Worm (Caenorhabditis elegans) whole organism, L4 larva: ENCODE results near the gene C56C10.6.

Experiments
- F26F4.8 ChIP-seq: fragments of 200-800 bp; sonication (Bioruptor generic); conservative IDR thresholded peaks from 2 replicates; pipeline ENCODE4 v1.3.6; 2022; ENCODE audit warnings: missing genetic modification characterization, missing compliant biosample characterization
- T20F7.1 ChIP-seq: fragments of 200-800 bp; sonication (Bioruptor generic); optimal IDR thresholded peaks from 2 replicates; lab custom pipeline; 2018; ENCODE audit warnings: mild to moderate bottlenecking, missing genetic modification characterization, missing compliant biosample characterization
- T26A8.4 ChIP-seq: fragments of 200-800 bp; sonication (Bioruptor generic); IDR thresholded peaks from 2 replicates; pipeline ENCODE4 v1.3.6; 2022; ENCODE audit warnings: missing genetic modification characterization, missing compliant biosample characterization
- ZK337.2 ChIP-seq: fragments of 200-800 bp; sonication (Bioruptor generic); IDR thresholded peaks from 2 replicates; pipeline ENCODE4 v1.3.6; 2022; ENCODE audit warnings: missing genetic modification reagents, missing genetic modification characterization, missing compliant biosample characterization
- ZK546.5 ChIP-seq, 2 experiments: sonication (generic microtip); optimal IDR thresholded peaks; 2 replicates each; lab custom pipeline; 2017; ENCODE audit warnings: missing biosample characterization in 2 of 2, missing genetic modification characterization in 2 of 2
- aly-2 ChIP-seq: sonication (generic microtip); optimal IDR thresholded peaks from 2 replicates; lab custom pipeline; 2018; ENCODE audit warnings: missing biosample characterization, missing genetic modification characterization
- ama-1 ChIP-seq: fragments of 150-350 bp; optimal IDR thresholded peaks from 2 replicates; lab custom pipeline; 2014; ENCODE audit warnings: inconsistent platforms, mixed read lengths
- attf-4 ChIP-seq: sonication (generic microtip); optimal IDR thresholded peaks from 3 replicates; lab custom pipeline; 2017; ENCODE audit warnings: missing biosample characterization, missing genetic modification characterization
- ceh-20 ChIP-seq: fragments of 200-800 bp; sonication (Bioruptor generic); IDR thresholded peaks from 2 replicates; pipeline ENCODE4 v1.3.6; 2022; ENCODE audit warnings: missing genetic modification reagents, missing genetic modification characterization, missing compliant biosample characterization
- ceh-44 ChIP-seq: fragments of 200-800 bp; sonication (Bioruptor generic); IDR thresholded peaks from 2 replicates; pipeline ENCODE4 v1.3.6; 2022; ENCODE audit warnings: missing genetic modification reagents, missing genetic modification characterization, missing compliant biosample characterization
- ceh-62 ChIP-seq: sonication (generic microtip); optimal IDR thresholded peaks from 2 replicates; lab custom pipeline; 2017; ENCODE audit warnings: missing biosample characterization, missing genetic modification characterization
- cey-2 ChIP-seq: sonication (generic microtip); optimal IDR thresholded peaks from 3 replicates; lab custom pipeline; 2017; ENCODE audit warnings: missing genetic modification characterization, mild to moderate bottlenecking, missing compliant biosample characterization, antibody characterized with exemption, borderline replicate concordance; ENCODE audit not compliant: insufficient read depth
- daf-12 ChIP-seq: fragments of 150-350 bp; optimal IDR thresholded peaks from 2 replicates; lab custom pipeline; 2014; ENCODE audit warnings: missing biosample characterization, missing genetic modification reagents, missing genetic modification characterization
- daf-16 ChIP-seq, 3 experiments: sonication (generic microtip); optimal IDR thresholded peaks; 2 replicates each; lab custom pipeline; 2016 to 2017; ENCODE audit warnings: missing genetic modification characterization in 3 of 3, missing genetic modification reagents in 3 of 3, mild to moderate bottlenecking in 2 of 3, missing compliant biosample characterization in 2 of 3, missing biosample characterization in 1 of 3, moderate library complexity in 1 of 3
- daf-8 ChIP-seq: fragments of 200-800 bp; sonication (Bioruptor generic); IDR thresholded peaks from 2 replicates; pipeline ENCODE4 v1.3.6; 2022; ENCODE audit warnings: missing genetic modification characterization, missing compliant biosample characterization
- dmd-6 ChIP-seq: fragments of 200-800 bp; sonication (Bioruptor generic); IDR thresholded peaks from 2 replicates; pipeline ENCODE4 v1.3.6; 2022; ENCODE audit warnings: missing genetic modification reagents, missing genetic modification characterization, missing compliant biosample characterization
- dve-1 ChIP-seq: sonication (generic microtip); optimal IDR thresholded peaks from 2 replicates; lab custom pipeline; 2017; ENCODE audit warnings: antibody characterized with exemption, mild to moderate bottlenecking, missing genetic modification characterization, missing compliant biosample characterization; ENCODE audit not compliant: insufficient read depth
- fos-1 ChIP-seq: fragments of 150-350 bp; optimal IDR thresholded peaks from 2 replicates; lab custom pipeline; 2014; ENCODE audit warnings: missing biosample characterization, missing genetic modification characterization
- gei-8 ChIP-seq: fragments of 200-800 bp; sonication (Bioruptor generic); optimal IDR thresholded peaks from 2 replicates; lab custom pipeline; 2018; ENCODE audit warnings: mild to moderate bottlenecking, missing genetic modification characterization, missing compliant biosample characterization
- hlh-11 ChIP-seq: fragments of 200-800 bp; sonication (Bioruptor generic); optimal IDR thresholded peaks from 2 replicates; lab custom pipeline; 2018; ENCODE audit warnings: mild to moderate bottlenecking, missing genetic modification characterization, missing compliant biosample characterization
- hlh-30 ChIP-seq: sonication (generic microtip); optimal IDR thresholded peaks from 2 replicates; lab custom pipeline; 2017; ENCODE audit warnings: antibody characterized with exemption, mild to moderate bottlenecking, missing genetic modification characterization, missing compliant biosample characterization; ENCODE audit not compliant: insufficient read depth
- lim-7 ChIP-seq: fragments of 200-800 bp; sonication (Bioruptor generic); IDR thresholded peaks from 2 replicates; pipeline ENCODE4 v1.3.6; 2022; ENCODE audit warnings: missing genetic modification characterization, missing compliant biosample characterization
- lin-29 ChIP-seq: fragments of 200-800 bp; sonication (Bioruptor generic); IDR thresholded peaks from 2 replicates; pipeline ENCODE4 v1.3.6; 2022; ENCODE audit warnings: missing genetic modification reagents, missing genetic modification characterization, missing compliant biosample characterization
- mxl-3 ChIP-seq: fragments of 200-800 bp; sonication (Bioruptor generic); optimal IDR thresholded peaks from 2 replicates; lab custom pipeline; 2018; ENCODE audit warnings: mild to moderate bottlenecking, missing genetic modification characterization, missing compliant biosample characterization
- nhr-25 ChIP-seq: sonication (generic microtip); optimal IDR thresholded peaks from 2 replicates; lab custom pipeline; 2017; ENCODE audit warnings: missing genetic modification characterization, mild to moderate bottlenecking, missing compliant biosample characterization, antibody characterized with exemption, moderate library complexity, borderline replicate concordance; ENCODE audit not compliant: insufficient read depth
- nhr-28 ChIP-seq: fragments of 150-350 bp; optimal IDR thresholded peaks from 2 replicates; lab custom pipeline; 2014; ENCODE audit warnings: missing biosample characterization, missing genetic modification characterization
- nhr-6 ChIP-seq: fragments of 150-350 bp; optimal IDR thresholded peaks from 2 replicates; lab custom pipeline; 2014; ENCODE audit warnings: missing biosample characterization, missing genetic modification characterization
- nhr-76 ChIP-seq: fragments of 150-350 bp; optimal IDR thresholded peaks from 2 replicates; lab custom pipeline; 2014; ENCODE audit warnings: missing biosample characterization, missing genetic modification characterization
- php-3 ChIP-seq: fragments of 200-800 bp; sonication (Bioruptor generic); IDR thresholded peaks from 2 replicates; pipeline ENCODE4 v1.3.6; 2022; ENCODE audit warnings: missing genetic modification reagents, missing genetic modification characterization, missing compliant biosample characterization
- pqm-1 ChIP-seq: sonication (generic microtip); optimal IDR thresholded peaks from 2 replicates; lab custom pipeline; 2017; ENCODE audit warnings: missing biosample characterization, missing genetic modification characterization
- rbr-2 ChIP-seq: sonication (generic microtip); optimal IDR thresholded peaks from 2 replicates; lab custom pipeline; 2016; ENCODE audit warnings: missing genotype, missing genetic modification characterization, missing compliant biosample characterization
- sdz-12 ChIP-seq: fragments of 200-800 bp; sonication (Bioruptor generic); optimal IDR thresholded peaks from 2 replicates; lab custom pipeline; 2018; ENCODE audit warnings: mild to moderate bottlenecking, missing genetic modification characterization, missing compliant biosample characterization
- tag-97 ChIP-seq: fragments of 200-800 bp; sonication (Bioruptor generic); IDR thresholded peaks from 2 replicates; pipeline ENCODE4 v1.3.6; 2022; ENCODE audit warnings: missing genetic modification characterization, missing compliant biosample characterization
- vab-7 ChIP-seq: fragments of 200-800 bp; sonication (Bioruptor generic); IDR thresholded peaks from 2 replicates; pipeline ENCODE4 v1.3.6; 2022; ENCODE audit warnings: missing genetic modification reagents, missing genetic modification characterization, missing compliant biosample characterization
- zag-1 ChIP-seq: fragments of 150-350 bp; optimal IDR thresholded peaks from 2 replicates; lab custom pipeline; 2014; ENCODE audit warnings: missing biosample characterization, missing genetic modification characterization
- zfp-2 ChIP-seq: sonication (generic microtip); optimal IDR thresholded peaks from 2 replicates; lab custom pipeline; 2016; ENCODE audit warnings: mild to moderate bottlenecking, missing genetic modification characterization, missing compliant biosample characterization
- zip-11 ChIP-seq: fragments of 200-800 bp; sonication (Bioruptor generic); IDR thresholded peaks from 2 replicates; pipeline ENCODE4 v1.3.6; 2022; ENCODE audit warnings: missing genetic modification characterization, missing compliant biosample characterization

C56C10.6 gene

DNA sequence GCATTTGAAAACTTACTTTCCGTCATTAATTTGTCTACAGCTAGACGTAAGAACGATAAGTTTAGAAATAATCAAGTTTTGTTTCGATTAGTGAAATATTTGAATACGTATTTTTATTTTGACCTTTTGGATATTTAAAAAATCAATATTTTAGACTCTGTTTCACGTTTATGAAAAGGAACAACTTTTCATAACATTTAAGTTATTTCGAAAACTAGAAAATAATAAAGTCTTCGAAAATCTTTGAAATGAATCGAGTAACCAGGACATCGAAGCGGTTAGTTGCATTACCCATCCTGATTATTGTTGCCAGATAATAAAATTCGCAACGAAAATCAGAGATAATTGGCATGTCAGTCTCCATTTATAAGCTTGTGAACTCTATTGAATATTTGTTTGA lies at the start of gene C56C10.6:
Gene C56C10.6 (minus strand): TSS at position 101 of the 400 bp plus-strand sequence.
- TF ChIP-seq zag-1 (tag; lab: Kevin White, UChicago) (no peak), tag-97 (no peak), vab-7 (GFP tag; lab: Robert Waterston, UW) (no peak), F26F4.8 (GFP tag; lab: Robert Waterston, UW) (no peak), ceh-44 (GFP tag; lab: Robert Waterston, UW) (no peak), T20F7.1 (GFP tag; lab: Kevin White, UChicago) (no peak)

- TF ChIP-seq ZK546.5 (tag; optimal IDR thresholded peaks at IDR 0.05; lab: Kevin White, UChicago), result no peak
- peak; percentile 60 for TF ChIP-seq pqm-1 (tag; lab: Kevin White, UChicago)
- TF ChIP-seq T26A8.4 (GFP tag; lab: Robert Waterston, UW), result no peak
- 0 out of 2 replicates have a peak, but pooled peaks have one; percentile 10 for TF ChIP-seq dmd-6 (GFP tag; lab: Robert Waterston, UW)
- peak; percentile 27 for TF ChIP-seq nhr-6 (tag; lab: Kevin White, UChicago)
- no peak for TF ChIP-seq ceh-62
- TF ChIP-seq zfp-2 (tag; lab: Kevin White, UChicago), result no peak
Measured at ce11 chrII:6630811-6631210, 49.7 kb upstream of the C56C10.6 start, which contains the start of gene T19D12.4. Gene T19D12.4, plus strand, starts transcription at chrII:6631105.

ce11 chrII:6629775-6630174 lies 48.6 kb upstream of the C56C10.6 start:
- TF ChIP-seq aly-2, result no peak
- TF ChIP-seq lim-7 (GFP tag; lab: Robert Waterston, UW), result no peak
- no peak for TF ChIP-seq attf-4 (tag; lab: Kevin White, UChicago)
- TF ChIP-seq dmd-6 (GFP tag; lab: Robert Waterston, UW), result peak; percentile 35; the same call in 1 of the 2 replicates
- TF ChIP-seq pqm-1 (tag; lab: Kevin White, UChicago), result peak; percentile 59
- TF ChIP-seq daf-16 (GFP tag; optimal IDR thresholded peaks at IDR 0.05; lab: Kevin White, UChicago), result no peak
- TF ChIP-seq daf-16 (tag; optimal IDR thresholded peaks at IDR 0.05; lab: Kevin White, UChicago), result peak; percentile 1
- peak; percentile 26 for TF ChIP-seq T20F7.1 (GFP tag; lab: Kevin White, UChicago)
- TF ChIP-seq vab-7 (GFP tag; lab: Robert Waterston, UW), result no peak
- no peak for TF ChIP-seq mxl-3 (GFP tag; lab: Kevin White, UChicago)
- TF ChIP-seq nhr-28 (tag; lab: Kevin White, UChicago), result peak; percentile 52

ce11 chrII:6628397-6628796 lies 47.3 kb upstream of the C56C10.6 start:
- TF ChIP-seq ceh-20 (GFP tag; lab: Robert Waterston, UW) (no peak), lim-7 (GFP tag; lab: Robert Waterston, UW) (no peak), attf-4 (tag; lab: Kevin White, UChicago) (no peak), nhr-76 (tag; lab: Kevin White, UChicago) (no peak), cey-2 (tag; lab: Kevin White, UChicago) (no peak), dmd-6 (GFP tag; lab: Robert Waterston, UW) (no peak; the same call in 1 of the 2 replicates), tag-97 (no peak), gei-8 (no peak), daf-12 (tag; lab: Kevin White, UChicago) (no peak), dve-1 (tag; lab: Kevin White, UChicago) (peak; percentile 5), hlh-11 (tag; lab: Kevin White, UChicago) (no peak), sdz-12 (no peak), mxl-3 (GFP tag; lab: Kevin White, UChicago) (no peak), F26F4.8 (GFP tag; lab: Robert Waterston, UW) (no peak), php-3 (GFP tag; lab: Robert Waterston, UW) (0 out of 2 replicates have a peak, but pooled peaks have one; percentile 25), ZK337.2 (GFP tag; lab: Robert Waterston, UW) (no peak), lin-29 (GFP tag; lab: Robert Waterston, UW) (no peak), daf-8 (no peak), nhr-25 (tag; lab: Kevin White, UChicago) (no peak), fos-1 (tag; lab: Kevin White, UChicago) (no peak), ama-1 (lab: Kevin White, UChicago) (no peak), rbr-2 (tag; lab: Kevin White, UChicago) (no peak), pqm-1 (tag; lab: Kevin White, UChicago) (peak; percentile 83), hlh-30 (tag; lab: Kevin White, UChicago) (no peak), nhr-28 (tag; lab: Kevin White, UChicago) (peak; percentile 42), zip-11 (GFP tag; lab: Robert Waterston, UW) (no peak), T20F7.1 (GFP tag; lab: Kevin White, UChicago) (no peak)
